Fruit fly (Drosophila melanogaster): ENCODE data around the gene CG12054.

- TF ChIP-seq EcR (GFP tag; optimal IDR thresholded peaks at IDR 0.05) (no peak), CG8478 (optimal IDR thresholded peaks at IDR 0.05) (no peak)
Measured at dm6 chr3R:31222125-31222889, 1.8 kb downstream of the CG12054 start.

Data from whole organism.